Fruit fly (Drosophila melanogaster): ENCODE results near the gene CG3819.

Gene CG3819

dm6 chr3L:18904772-18905601, 16.9 kb downstream of the CG3819 start, which contains the start of the genes CSN1b and Prp6 (continued):
- TF ChIP-seq CG30020 (tag; optimal IDR thresholded peaks at IDR 0.05) (peak; percentile 65), Dll (GFP tag; IDR thresholded peaks at IDR 0.05; ENCODE audit: partially characterized antibody) (peak; percentile 73; the same call in 3 of the 4 replicates), CG30403 (GFP tag; optimal IDR thresholded peaks at IDR 0.05) (peak; percentile 37), CG2116 (GFP tag; optimal IDR thresholded peaks at IDR 0.05) (peak; percentile 52), sens (GFP tag) (no peak), CG2129 (GFP tag; IDR thresholded peaks at IDR 0.05; ENCODE audit: partially characterized antibody) (peak; percentile 48; the same call in 1 of the 2 replicates), CG16813 (GFP tag; IDR thresholded peaks at IDR 0.05; ENCODE audit: partially characterized antibody) (peak; percentile 60; the same call in 2 of the 3 replicates), CoRest (tag; optimal IDR thresholded peaks at IDR 0.05) (peak; percentile 46), CG13287 (GFP tag; IDR thresholded peaks at IDR 0.05; ENCODE audit: partially characterized antibody) (peak; percentile 41), CG1792 (GFP tag; optimal IDR thresholded peaks at IDR 0.05) (no peak), ab (GFP tag; optimal IDR thresholded peaks at IDR 0.05) (no peak), CG34224 (GFP tag; IDR thresholded peaks at IDR 0.05; ENCODE audit: partially characterized antibody) (peak; percentile 42), CG18619 (GFP tag; optimal IDR thresholded peaks at IDR 0.05) (no peak), phol (tag; optimal IDR thresholded peaks at IDR 0.05) (peak; percentile 36), Hr3 (GFP tag; optimal IDR thresholded peaks at IDR 0.05) (peak; percentile 15), vnd (GFP tag; IDR thresholded peaks at IDR 0.05; ENCODE audit: partially characterized antibody) (peak; percentile 51; the same call in 1 of the 3 replicates), row (GFP tag; IDR thresholded peaks at IDR 0.05) (peak; percentile 77), knrl (GFP tag; IDR thresholded peaks at IDR 0.05; ENCODE audit: partially characterized antibody) (peak; percentile 67; the same call in 2 of the 3 replicates), HLH4C (GFP tag; IDR thresholded peaks at IDR 0.05; ENCODE audit: partially characterized antibody) (peak; percentile 42; the same call in 1 of the 3 replicates), CG10654 (GFP tag; optimal IDR thresholded peaks at IDR 0.05) (no peak), unc-4 (GFP tag; IDR thresholded peaks at IDR 0.05; ENCODE audit: partially characterized antibody) (peak; percentile 49), CG4424 (GFP tag; optimal IDR thresholded peaks at IDR 0.05) (peak; percentile 33), CG6272 (GFP tag; IDR thresholded peaks at IDR 0.05) (peak; percentile 29; the same call in 1 of the 2 replicates), MESR4 (GFP tag; optimal IDR thresholded peaks at IDR 0.05) (peak; percentile 58), CG1602 (GFP tag; optimal IDR thresholded peaks at IDR 0.05) (no peak), sna (GFP tag; IDR thresholded peaks at IDR 0.05; ENCODE audit: partially characterized antibody) (peak; percentile 28; the same call in 1 of the 2 replicates), slbo (GFP tag; IDR thresholded peaks at IDR 0.05) (peak; percentile 20; the same call in 1 of the 2 replicates), CG12744 (GFP tag; optimal IDR thresholded peaks at IDR 0.05) (no peak), bsh (GFP tag; optimal IDR thresholded peaks at IDR 0.05) (no peak), Dref (GFP tag; IDR thresholded peaks at IDR 0.05) (peak; percentile 65), CG6791 (GFP tag; IDR thresholded peaks at IDR 0.05; ENCODE audit: partially characterized antibody) (peak; percentile 57), CG17385 (GFP tag; optimal IDR thresholded peaks at IDR 0.05) (peak; percentile 82), CG12659 (GFP tag; optimal IDR thresholded peaks at IDR 0.05) (peak; percentile 52), HLH54F (GFP tag; optimal IDR thresholded peaks at IDR 0.05) (no peak), aop (GFP tag; IDR thresholded peaks at IDR 0.05) (no peak)

- TF ChIP-seq CG13424 (tag; optimal IDR thresholded peaks at IDR 0.05), result no peak
- no peak for TF ChIP-seq en (GFP tag; optimal IDR thresholded peaks at IDR 0.05)
- TF ChIP-seq CG14050 (GFP tag; IDR thresholded peaks at IDR 0.05), result no peak
- TF ChIP-seq CG12155 (GFP tag; optimal IDR thresholded peaks at IDR 0.05), result no peak
- peak; percentile 92 for TF ChIP-seq Dll (GFP tag; IDR thresholded peaks at IDR 0.05; ENCODE audit: partially characterized antibody)
- no peak for TF ChIP-seq CG11398 (GFP tag; optimal IDR thresholded peaks at IDR 0.05)
- peak; percentile 93 for TF ChIP-seq CG6791 (GFP tag; IDR thresholded peaks at IDR 0.05; ENCODE audit: partially characterized antibody)
- no peak for TF ChIP-seq Drgx (GFP tag; IDR thresholded peaks at IDR 0.05)
- peak; percentile 89 for TF ChIP-seq inv (GFP tag; IDR thresholded peaks at IDR 0.05; ENCODE audit: partially characterized antibody)
- TF ChIP-seq Stat92E (GFP tag; optimal IDR thresholded peaks at IDR 0.05), result peak in 1 of 3 experiments; percentile 27
- TF ChIP-seq sna (GFP tag; IDR thresholded peaks at IDR 0.05; ENCODE audit: partially characterized antibody), result peak; percentile 84
- TF ChIP-seq klu (GFP tag; IDR thresholded peaks at IDR 0.05), result no peak
- TF ChIP-seq Myb (GFP tag; optimal IDR thresholded peaks at IDR 0.05), result peak; percentile 40
- no peak for TF ChIP-seq CG17912 (GFP tag; optimal IDR thresholded peaks at IDR 0.05)
- peak; percentile 80; the same call in 1 of the 2 replicates for TF ChIP-seq CG42726 (GFP tag; IDR thresholded peaks at IDR 0.05; ENCODE audit: partially characterized antibody)
These were observed 20.5 kb downstream of the CG3819 start, which contains the start of the genes arx and CG6843 for dm6 chr3L:18901411-18901810. TSS of gene arx (minus strand) at chr3L:18901554. TSS of gene CG6843 (plus strand) at chr3L:18901594.

All from whole organism, embryonic.